Fruit fly (Drosophila melanogaster): ENCODE measurements around the gene CG13252.
A peak's percentile ranks its signal among the peaks of the same experiment; 100 is the strongest.

CG13252 gene

dm6 chr3L:20692516-20692915, 37.9 kb upstream of the CG13252 start:
- TF ChIP-seq Pif1B (GFP tag; optimal IDR thresholded peaks at IDR 0.05) (no peak), fd96Ca (GFP tag; IDR thresholded peaks at IDR 0.05) (no peak), CG10348 (GFP tag; IDR thresholded peaks at IDR 0.05) (no peak), CG32121 (GFP tag; IDR thresholded peaks at IDR 0.05) (no peak), gl (tag; optimal IDR thresholded peaks at IDR 0.05) (no peak), CG8301 (tag; optimal IDR thresholded peaks at IDR 0.05) (no peak), CG17806 (tag; optimal IDR thresholded peaks at IDR 0.05) (no peak), Ets98B (GFP tag; IDR thresholded peaks at IDR 0.05) (no peak), Pif1A (GFP tag; optimal IDR thresholded peaks at IDR 0.05) (no peak)

dm6 chr3L:20694584-20694983, 35.8 kb upstream of the CG13252 start:
- no peak for TF ChIP-seq CG8159 (tag; optimal IDR thresholded peaks at IDR 0.05)
- TF ChIP-seq fd96Ca (GFP tag; IDR thresholded peaks at IDR 0.05): no peak

dm6 chr3L:20695328-20695822, 35.0 kb upstream of the CG13252 start, which contains the start of gene kni:
TSS of gene kni (minus strand) at chr3L:20695378.
- TF ChIP-seq Ets98B (GFP tag; IDR thresholded peaks at IDR 0.05): no peak

dm6 chr3L:20696494-20696893, 33.9 kb upstream of the CG13252 start:
- TF ChIP-seq CG12605 (GFP tag; IDR thresholded peaks at IDR 0.05): no peak
- no peak for TF ChIP-seq CG14655 (GFP tag; optimal IDR thresholded peaks at IDR 0.05)
- TF ChIP-seq CG32121 (GFP tag; IDR thresholded peaks at IDR 0.05): no peak
- TF ChIP-seq CG9948 (tag; optimal IDR thresholded peaks at IDR 0.05): no peak
- no peak for TF ChIP-seq EcR (GFP tag; optimal IDR thresholded peaks at IDR 0.05)

- TF ChIP-seq D1 (tag; optimal IDR thresholded peaks at IDR 0.05): no peak
- no peak for TF ChIP-seq CG12605 (GFP tag; IDR thresholded peaks at IDR 0.05)
- no peak for TF ChIP-seq CG9948 (tag; optimal IDR thresholded peaks at IDR 0.05)
- TF ChIP-seq CG8159 (tag; optimal IDR thresholded peaks at IDR 0.05): no peak
- TF ChIP-seq CG10348 (GFP tag; IDR thresholded peaks at IDR 0.05): no peak
- no peak for TF ChIP-seq CG14655 (GFP tag; optimal IDR thresholded peaks at IDR 0.05)
- no peak for TF ChIP-seq gl (tag; optimal IDR thresholded peaks at IDR 0.05)
- no peak for TF ChIP-seq CG32121 (GFP tag; IDR thresholded peaks at IDR 0.05)
Observed at dm6 chr3L:20697166-20697791, 33.1 kb upstream of the CG13252 start.

- TF ChIP-seq CG14655 (GFP tag; optimal IDR thresholded peaks at IDR 0.05): peak; percentile 8
- TF ChIP-seq CG8301 (tag; optimal IDR thresholded peaks at IDR 0.05): no peak
- TF ChIP-seq D1 (tag; optimal IDR thresholded peaks at IDR 0.05): no peak
Observed at dm6 chr3L:20700660-20701059, 29.7 kb upstream of the CG13252 start.

dm6 chr3L:20707217-20707616, 23.2 kb upstream of the CG13252 start:
- TF ChIP-seq CG8159 (tag; optimal IDR thresholded peaks at IDR 0.05): peak; percentile 40
- no peak for TF ChIP-seq CG8301 (tag; optimal IDR thresholded peaks at IDR 0.05)

- TF ChIP-seq rn (GFP tag; IDR thresholded peaks at IDR 0.05) (no peak), CG32121 (GFP tag; IDR thresholded peaks at IDR 0.05) (no peak), CG14655 (GFP tag; optimal IDR thresholded peaks at IDR 0.05) (no peak), CG13204 (GFP tag; optimal IDR thresholded peaks at IDR 0.05) (no peak), CG8159 (tag; optimal IDR thresholded peaks at IDR 0.05) (no peak), CG12605 (GFP tag; IDR thresholded peaks at IDR 0.05) (no peak), CG9948 (tag; optimal IDR thresholded peaks at IDR 0.05) (no peak)
Observed at dm6 chr3L:20710475-20711177, 19.8 kb upstream of the CG13252 start.

dm6 chr3L:20711397-20711796, 19.0 kb upstream of the CG13252 start:
- no peak for TF ChIP-seq CG32121 (GFP tag; IDR thresholded peaks at IDR 0.05)
- TF ChIP-seq CG12605 (GFP tag; IDR thresholded peaks at IDR 0.05): no peak
- TF ChIP-seq CG34367 (tag; optimal IDR thresholded peaks at IDR 0.05): no peak
- no peak for TF ChIP-seq gl (tag; optimal IDR thresholded peaks at IDR 0.05)
- no peak for TF ChIP-seq CG4496 (GFP tag; IDR thresholded peaks at IDR 0.05)
- TF ChIP-seq CG13204 (GFP tag; optimal IDR thresholded peaks at IDR 0.05): no peak
- TF ChIP-seq CG8301 (tag; optimal IDR thresholded peaks at IDR 0.05): no peak
- no peak for TF ChIP-seq fd96Ca (GFP tag; IDR thresholded peaks at IDR 0.05)
- TF ChIP-seq CG15710 (tag; optimal IDR thresholded peaks at IDR 0.05): no peak
- TF ChIP-seq CG14655 (GFP tag; optimal IDR thresholded peaks at IDR 0.05): peak; percentile 11
- TF ChIP-seq D1 (tag; optimal IDR thresholded peaks at IDR 0.05): peak; percentile 39
- TF ChIP-seq CG17806 (tag; optimal IDR thresholded peaks at IDR 0.05): no peak
- no peak for TF ChIP-seq Snoo (tag; optimal IDR thresholded peaks at IDR 0.05)
- no peak for TF ChIP-seq CG10348 (GFP tag; IDR thresholded peaks at IDR 0.05)
- no peak for TF ChIP-seq CG9948 (tag; optimal IDR thresholded peaks at IDR 0.05)

Measured in whole organism, pupa.